Fruit fly (Drosophila melanogaster) whole organism, embryonic: Measurements from ENCODE around the gene CG33631.

ENCODE experiments used
- C15 ChIP-seq: fragments of 200-800 bp; sonication (Bioruptor generic); IDR thresholded peaks from 3 replicates; pipeline ENCODE4 v1.3.6; 2022; ENCODE audit warnings: missing biosample characterization, missing genetic modification characterization
- CG10366 ChIP-seq: fragments of 200-800 bp; sonication (Bioruptor generic); IDR thresholded peaks from 2 replicates; pipeline ENCODE4 v1.3.6; 2022; ENCODE audit warnings: missing biosample characterization, missing genetic modification characterization
- CG11093 ChIP-seq: fragments of 200-800 bp; sonication (Bioruptor generic); IDR thresholded peaks from 3 replicates; pipeline ENCODE4 v1.3.6; 2022; ENCODE audit warnings: missing biosample characterization, missing genetic modification characterization
- CG12219 ChIP-seq: fragments of 200-800 bp; sonication (Bioruptor generic); optimal IDR thresholded peaks from 3 replicates; lab custom pipeline; 2018; ENCODE audit warnings: missing biosample characterization, mild to moderate bottlenecking, missing genetic modification characterization
- CG12769 ChIP-seq: fragments of 200-800 bp; sonication (Bioruptor generic); optimal IDR thresholded peaks from 2 replicates; lab custom pipeline; 2019; ENCODE audit warnings: missing biosample characterization, mild to moderate bottlenecking, missing genetic modification characterization, moderate library complexity
- CG12942 ChIP-seq: fragments of 200-800 bp; sonication (Bioruptor generic); optimal IDR thresholded peaks from 3 replicates; lab custom pipeline; 2016; ENCODE audit warnings: missing biosample characterization, missing genetic modification characterization
- CG14710 ChIP-seq: fragments of 200-800 bp; sonication (Bioruptor generic); optimal IDR thresholded peaks from 3 replicates; lab custom pipeline; 2019; ENCODE audit warnings: missing biosample characterization, mild to moderate bottlenecking, missing genetic modification characterization, moderate library complexity
- CG16863 ChIP-seq: fragments of 200-800 bp; sonication (Bioruptor generic); optimal IDR thresholded peaks from 3 replicates; lab custom pipeline; 2016; ENCODE audit warnings: missing biosample characterization, missing genetic modification characterization
- CG17359 ChIP-seq: fragments of 200-800 bp; sonication (Bioruptor generic); optimal IDR thresholded peaks from 3 replicates; lab custom pipeline; 2018; ENCODE audit warnings: missing biosample characterization, mild to moderate bottlenecking, missing genetic modification characterization, moderate library complexity
- CG17361 ChIP-seq: fragments of 200-800 bp; sonication (Bioruptor generic); IDR thresholded peaks from 3 replicates; pipeline ENCODE4 v1.3.6; 2022; ENCODE audit warnings: missing biosample characterization, missing genetic modification characterization
- CG18764 ChIP-seq: fragments of 200-800 bp; sonication (Bioruptor generic); optimal IDR thresholded peaks from 3 replicates; lab custom pipeline; 2016; ENCODE audit warnings: missing biosample characterization, missing genetic modification characterization
- CG32772 ChIP-seq: fragments of 200-800 bp; sonication (Bioruptor generic); IDR thresholded peaks from 2 replicates; pipeline ENCODE4 v1.3.6; 2022; ENCODE audit warnings: missing biosample characterization, missing genetic modification characterization
- CG34376 ChIP-seq: fragments of 200-800 bp; sonication (Bioruptor generic); optimal IDR thresholded peaks from 2 replicates; lab custom pipeline; 2018; ENCODE audit warnings: missing biosample characterization, mild to moderate bottlenecking, missing genetic modification characterization
- CG3838 ChIP-seq: fragments of 200-800 bp; sonication (Bioruptor generic); optimal IDR thresholded peaks from 3 replicates; lab custom pipeline; 2016; ENCODE audit warnings: missing biosample characterization, missing genetic modification characterization
- CG3995 ChIP-seq: fragments of 200-800 bp; sonication (Bioruptor generic); optimal IDR thresholded peaks from 3 replicates; lab custom pipeline; 2016; ENCODE audit warnings: missing biosample characterization, missing genetic modification characterization
- CG5180 ChIP-seq: fragments of 200-800 bp; sonication (Bioruptor generic); optimal IDR thresholded peaks from 3 replicates; lab custom pipeline; 2017; ENCODE audit warnings: missing biosample characterization, missing genetic modification characterization, mild to moderate bottlenecking, moderate library complexity, missing genetic modification reagents
- CG6175 ChIP-seq: fragments of 200-800 bp; sonication (Bioruptor generic); IDR thresholded peaks from 3 replicates; pipeline ENCODE4 v1.3.6; 2022; ENCODE audit warnings: missing biosample characterization, missing genetic modification characterization
- CG6272 ChIP-seq: fragments of 200-800 bp; sonication (Bioruptor generic); IDR thresholded peaks from 2 replicates; pipeline ENCODE4 v1.3.6; 2022; ENCODE audit warnings: missing biosample characterization, missing genetic modification characterization
- E2f2 ChIP-seq: fragments of 200-800 bp; sonication (Bioruptor generic); IDR thresholded peaks from 2 replicates; pipeline ENCODE4 v1.3.6; 2022; ENCODE audit warnings: missing biosample characterization, missing genetic modification characterization
- Fer3 ChIP-seq: fragments of 200-800 bp; sonication (Bioruptor generic); optimal IDR thresholded peaks from 2 replicates; lab custom pipeline; 2018; ENCODE audit warnings: missing biosample characterization, mild to moderate bottlenecking, missing genetic modification characterization, moderate library complexity
- H15 ChIP-seq: fragments of 200-800 bp; sonication (Bioruptor generic); IDR thresholded peaks from 3 replicates; pipeline ENCODE4 v1.3.6; 2022; ENCODE audit warnings: missing biosample characterization, missing genetic modification characterization
- Hand ChIP-seq: fragments of 200-800 bp; sonication (Bioruptor generic); optimal IDR thresholded peaks from 2 replicates; lab custom pipeline; 2017; ENCODE audit warnings: mild to moderate bottlenecking, missing biosample characterization, missing genetic modification reagents, missing genetic modification characterization
- Hey ChIP-seq: fragments of 200-800 bp; sonication (Bioruptor generic); optimal IDR thresholded peaks from 3 replicates; lab custom pipeline; 2018; ENCODE audit warnings: missing biosample characterization, mild to moderate bottlenecking, missing genetic modification characterization
- HmgZ ChIP-seq: fragments of 200-800 bp; sonication (Bioruptor generic); optimal IDR thresholded peaks from 2 replicates; lab custom pipeline; 2018; ENCODE audit warnings: missing biosample characterization, mild to moderate bottlenecking, missing genetic modification characterization
- Hsf ChIP-seq: fragments of 200-800 bp; sonication (Bioruptor generic); optimal IDR thresholded peaks from 3 replicates; lab custom pipeline; 2016; ENCODE audit warnings: missing biosample characterization, missing genetic modification characterization
- Med ChIP-seq: fragments of 200-800 bp; sonication (Bioruptor generic); peaks from one replicate; lab custom pipeline; 2016; ENCODE audit warnings: missing biosample characterization, missing genetic modification characterization, mild to moderate bottlenecking, inconsistent platforms, moderate library complexity
- Mes4 ChIP-seq: fragments of 200-800 bp; sonication (Bioruptor generic); optimal IDR thresholded peaks from 2 replicates; lab custom pipeline; 2016; ENCODE audit warnings: missing biosample characterization, missing genetic modification characterization
- NK7.1 ChIP-seq: fragments of 200-800 bp; sonication (Bioruptor generic); optimal IDR thresholded peaks from 3 replicates; lab custom pipeline; 2016; ENCODE audit warnings: missing biosample characterization, missing genetic modification characterization
- Opbp ChIP-seq: fragments of 200-800 bp; sonication (Bioruptor generic); IDR thresholded peaks from 3 replicates; pipeline ENCODE4 v1.3.6; 2022; ENCODE audit warnings: missing biosample characterization, missing genetic modification characterization; ENCODE audit not compliant: partially characterized antibody
- Ravus ChIP-seq: fragments of 200-800 bp; sonication (Bioruptor generic); IDR thresholded peaks from 2 replicates; pipeline ENCODE4 v1.3.6; 2022; ENCODE audit warnings: missing biosample characterization, missing genetic modification characterization
- Sry-δ ChIP-seq: fragments of 200-800 bp; sonication (Bioruptor generic); optimal IDR thresholded peaks from 2 replicates; lab custom pipeline; 2016; ENCODE audit warnings: missing biosample characterization, missing genetic modification characterization
- Tbp ChIP-seq: fragments of >200 bp; optimal IDR thresholded peaks from 2 replicates; lab custom pipeline; 2018; ENCODE audit warnings: missing biosample characterization, missing genetic modification characterization
- bbx ChIP-seq: fragments of 200-800 bp; sonication (Bioruptor generic); IDR thresholded peaks from 2 replicates; pipeline ENCODE4 v1.3.6; 2022; ENCODE audit warnings: missing biosample characterization, missing genetic modification characterization; ENCODE audit not compliant: partially characterized antibody
- caup ChIP-seq: fragments of 200-800 bp; sonication (Bioruptor generic); optimal IDR thresholded peaks from 3 replicates; lab custom pipeline; 2017; ENCODE audit warnings: missing biosample characterization, mild to moderate bottlenecking, missing genetic modification characterization, moderate library complexity; ENCODE audit not compliant: severe bottlenecking
- corto ChIP-seq: fragments of 200-800 bp; sonication (Bioruptor generic); optimal IDR thresholded peaks from 2 replicates; lab custom pipeline; 2016; ENCODE audit warnings: missing biosample characterization, mild to moderate bottlenecking, missing genetic modification characterization, moderate library complexity
- crol ChIP-seq: fragments of 200-800 bp; sonication (Bioruptor generic); IDR thresholded peaks from 2 replicates; pipeline ENCODE4 v1.3.6; 2022; ENCODE audit warnings: missing biosample characterization, missing genetic modification characterization
- dpn ChIP-seq, 2 experiments: fragments of 200-800 bp; sonication (Bioruptor generic); optimal IDR thresholded peaks; 3 replicates each; lab custom pipeline; 2016; ENCODE audit warnings: missing biosample characterization in 2 of 2, missing genetic modification characterization in 2 of 2
- fd102C ChIP-seq: fragments of 200-800 bp; sonication (Bioruptor generic); optimal IDR thresholded peaks from 2 replicates; lab custom pipeline; 2018; ENCODE audit warnings: missing biosample characterization, mild to moderate bottlenecking, missing genetic modification characterization, moderate library complexity
- grn ChIP-seq: fragments of 200-800 bp; sonication (Bioruptor generic); optimal IDR thresholded peaks from 3 replicates; lab custom pipeline; 2017; ENCODE audit warnings: missing biosample characterization, missing genetic modification characterization
- jing ChIP-seq: fragments of 200-800 bp; sonication (Bioruptor generic); optimal IDR thresholded peaks from 2 replicates; lab custom pipeline; 2018; ENCODE audit warnings: missing biosample characterization, mild to moderate bottlenecking, missing genetic modification characterization
- lbe ChIP-seq: fragments of 200-800 bp; sonication (Bioruptor generic); optimal IDR thresholded peaks from 2 replicates; lab custom pipeline; 2016; ENCODE audit warnings: missing biosample characterization, mild to moderate bottlenecking, missing genetic modification characterization
- mld ChIP-seq: fragments of 200-800 bp; sonication (Bioruptor generic); IDR thresholded peaks from 3 replicates; pipeline ENCODE4 v1.3.6; 2022; ENCODE audit warnings: missing biosample characterization, missing genetic modification characterization; ENCODE audit not compliant: partially characterized antibody
- nerfin-2 ChIP-seq: fragments of 200-800 bp; sonication (Bioruptor generic); IDR thresholded peaks from 2 replicates; pipeline ENCODE4 v1.3.6; 2022; ENCODE audit warnings: missing biosample characterization, missing genetic modification characterization; ENCODE audit not compliant: partially characterized antibody
- pita ChIP-seq: fragments of 200-800 bp; sonication (Bioruptor generic); optimal IDR thresholded peaks from 2 replicates; lab custom pipeline; 2017; ENCODE audit warnings: missing biosample characterization, mild to moderate bottlenecking, missing genetic modification characterization
- pnt ChIP-seq: fragments of 200-800 bp; sonication (Bioruptor generic); optimal IDR thresholded peaks from 3 replicates; lab custom pipeline; 2016; ENCODE audit warnings: missing biosample characterization, missing genetic modification characterization
- prd ChIP-seq, 3 experiments: fragments of >200 bp in 2 of 3; fragments of 200-800 bp in 1 of 3; sonication (Bioruptor generic) in 1 of 3; optimal IDR thresholded peaks in 2 of 3; IDR thresholded peaks in 1 of 3; 2 replicates in 2 of 3; 3 replicates in 1 of 3; pipeline versions ENCODE4 v1.3.6 to Lab custom; 2017 to 2022; ENCODE audit warnings: missing biosample characterization in 1 of 3, missing genetic modification characterization in 1 of 3
- ranshi ChIP-seq: fragments of 200-800 bp; sonication (Bioruptor generic); IDR thresholded peaks from 2 replicates; pipeline ENCODE4 v1.3.6; 2022; ENCODE audit warnings: missing biosample characterization, missing genetic modification characterization
- unc-4 ChIP-seq: fragments of 200-800 bp; sonication (Bioruptor generic); IDR thresholded peaks from 2 replicates; pipeline ENCODE4 v1.3.6; 2022; ENCODE audit warnings: missing biosample characterization, missing genetic modification characterization; ENCODE audit not compliant: partially characterized antibody
- yki ChIP-seq: fragments of >200 bp; optimal IDR thresholded peaks from 3 replicates; lab custom pipeline; 2018
- zen ChIP-seq: fragments of 200-800 bp; sonication (Bioruptor generic); optimal IDR thresholded peaks from 3 replicates; lab custom pipeline; 2018; ENCODE audit warnings: missing biosample characterization, mild to moderate bottlenecking, missing genetic modification characterization, moderate library complexity
- zfh2 ChIP-seq: fragments of 200-800 bp; sonication (Bioruptor generic); optimal IDR thresholded peaks from 2 replicates; lab custom pipeline; 2016; ENCODE audit warnings: missing biosample characterization, missing genetic modification characterization

The CG33631 gene

dm6 chr3R:10099401-10099848 is 35.6 kb downstream of the CG33631 start (continued):
- TF ChIP-seq CG18764 (GFP tag; lab: Kevin White, UChicago) (no peak), unc-4 (GFP tag; lab: Robert Waterston, UW) (no peak), bbx (GFP tag; lab: Robert Waterston, UW) (no peak), CG12769 (peak; percentile 27), ranshi (no peak), zen (tag; lab: Kevin White, UChicago) (no peak), Tbp (GFP tag; lab: Kevin White, UChicago) (no peak), Opbp (GFP tag; lab: Robert Waterston, UW) (no peak), CG3995 (GFP tag; lab: Kevin White, UChicago) (no peak), grn (GFP tag; lab: Kevin White, UChicago) (peak; percentile 100), Ravus (GFP tag; lab: Robert Waterston, UW) (no peak), fd102C (GFP tag; lab: Kevin White, UChicago) (no peak), Hey (tag; lab: Kevin White, UChicago) (peak; percentile 61), CG16863 (GFP tag; lab: Kevin White, UChicago) (no peak), Hand (GFP tag; lab: Kevin White, UChicago) (peak; percentile 19), Fer3 (tag; lab: Kevin White, UChicago) (no peak), mld (no peak), corto (GFP tag; lab: Kevin White, UChicago) (no peak), zfh2 (GFP tag; lab: Kevin White, UChicago) (no peak), CG5180 (peak; percentile 31), CG6272 (GFP tag; lab: Robert Waterston, UW) (no peak), Sry-δ (GFP tag; lab: Kevin White, UChicago) (no peak), HmgZ (tag; lab: Kevin White, UChicago) (peak; percentile 60), pita (GFP tag; lab: Kevin White, UChicago) (no peak), Mes4 (no peak), CG17359 (tag; lab: Kevin White, UChicago) (no peak), CG14710 (no peak), yki (lab: Kevin White, UChicago) (no peak), NK7.1 (GFP tag; lab: Kevin White, UChicago) (no peak), lbe (no peak), jing (GFP tag; lab: Kevin White, UChicago) (no peak), Med (GFP tag; lab: Kevin White, UChicago) (peak; percentile 79), C15 (0 out of 3 replicates have a peak, but pooled peaks have one; percentile 35), CG10366 (GFP tag; lab: Robert Waterston, UW) (no peak), crol (GFP tag; lab: Robert Waterston, UW) (peak; percentile 37; the same call in 1 of the 2 replicates), nerfin-2 (no peak), caup (peak; percentile 10), dpn (GFP tag; optimal IDR thresholded peaks at IDR 0.05; lab: Kevin White, UChicago) (no peak), CG3838 (GFP tag; lab: Kevin White, UChicago) (no peak), CG6175 (GFP tag; lab: Robert Waterston, UW) (no peak; the same call in 2 of the 3 replicates), H15 (GFP tag; lab: Robert Waterston, UW) (no peak), CG12942 (GFP tag; lab: Kevin White, UChicago) (no peak), CG17361 (GFP tag; lab: Robert Waterston, UW) (no peak), pnt (GFP tag; lab: Kevin White, UChicago) (no peak), prd (optimal IDR thresholded peaks at IDR 0.05; lab: Kevin White, UChicago) (no peak), prd (GFP tag; IDR thresholded peaks at IDR 0.05; lab: Robert Waterston, UW) (no peak), CG32772 (GFP tag; lab: Robert Waterston, UW) (no peak), CG11093 (GFP tag; lab: Robert Waterston, UW) (no peak), E2f2 (GFP tag; lab: Robert Waterston, UW) (no peak), Hsf (GFP tag; lab: Kevin White, UChicago) (no peak), CG34376 (GFP tag; lab: Kevin White, UChicago) (peak; percentile 90), CG12219 (GFP tag; lab: Kevin White, UChicago) (peak; percentile 8)
